Fruit fly (Drosophila melanogaster) whole organism, prepupa: ENCODE data around the gene CG15025.

Experiments used
- Blimp-1 ChIP-seq: fragments of 200-800 bp; sonication (Bioruptor generic); optimal IDR thresholded peaks from 3 replicates; lab custom pipeline; 2017; ENCODE audit warnings: missing biosample characterization, missing genetic modification characterization, mild to moderate bottlenecking, moderate library complexity, missing genetic modification reagents
- CG10669 ChIP-seq: fragments of 200-800 bp; sonication (Bioruptor generic); optimal IDR thresholded peaks from 3 replicates; lab custom pipeline; 2018; ENCODE audit warnings: missing biosample characterization, mild to moderate bottlenecking, missing genetic modification characterization, moderate library complexity
- CG11902 ChIP-seq: fragments of 200-800 bp; sonication (Bioruptor generic); optimal IDR thresholded peaks from 3 replicates; lab custom pipeline; 2016; ENCODE audit warnings: missing biosample characterization, missing genetic modification characterization
- CG1621 ChIP-seq: fragments of 200-800 bp; sonication (Bioruptor generic); optimal IDR thresholded peaks from 3 replicates; lab custom pipeline; 2018; ENCODE audit warnings: missing biosample characterization, mild to moderate bottlenecking, missing genetic modification characterization
- CG16779 ChIP-seq: fragments of 200-800 bp; sonication (Bioruptor generic); optimal IDR thresholded peaks from 3 replicates; lab custom pipeline; 2017; ENCODE audit warnings: missing biosample characterization, mild to moderate bottlenecking, missing genetic modification characterization
- CG3032 ChIP-seq: fragments of 200-800 bp; optimal IDR thresholded peaks from 2 replicates; lab custom pipeline; 2019; ENCODE audit warnings: missing biosample characterization, mild to moderate bottlenecking, missing genetic modification characterization, moderate library complexity
- CG31627 ChIP-seq: fragments of 200-800 bp; sonication (Bioruptor generic); optimal IDR thresholded peaks from 3 replicates; lab custom pipeline; 2016; ENCODE audit warnings: missing biosample characterization, missing genetic modification characterization
- CG32006 ChIP-seq: fragments of 200-800 bp; sonication (Bioruptor generic); optimal IDR thresholded peaks from 3 replicates; lab custom pipeline; 2017; ENCODE audit warnings: missing biosample characterization, mild to moderate bottlenecking, missing genetic modification characterization
- CG34406 ChIP-seq: fragments of 200-800 bp; sonication (Bioruptor generic); optimal IDR thresholded peaks from 3 replicates; lab custom pipeline; 2016; ENCODE audit warnings: missing biosample characterization, missing genetic modification characterization
- CG3919 ChIP-seq: fragments of 200-800 bp; sonication (Bioruptor generic); optimal IDR thresholded peaks from 3 replicates; lab custom pipeline; 2016; ENCODE audit warnings: missing biosample characterization, missing genetic modification characterization
- CG4318 ChIP-seq: fragments of 200-800 bp; sonication (Bioruptor generic); optimal IDR thresholded peaks from 3 replicates; lab custom pipeline; 2017; ENCODE audit warnings: missing biosample characterization, mild to moderate bottlenecking, missing genetic modification characterization
- CG6163 ChIP-seq: fragments of 200-800 bp; sonication (Bioruptor generic); IDR thresholded peaks from 3 replicates; pipeline ENCODE4 v1.3.6; 2022; ENCODE audit warnings: missing biosample characterization, missing genetic modification characterization
- CG6792 ChIP-seq: fragments of 200-800 bp; sonication (Bioruptor generic); optimal IDR thresholded peaks from 3 replicates; lab custom pipeline; 2016; ENCODE audit warnings: missing biosample characterization, missing genetic modification characterization
- CG6808 ChIP-seq: fragments of 200-800 bp; sonication (Bioruptor generic); optimal IDR thresholded peaks from 3 replicates; lab custom pipeline; 2017; ENCODE audit warnings: missing biosample characterization, missing genetic modification characterization, mild to moderate bottlenecking, moderate library complexity, missing genetic modification reagents
- CG8319 ChIP-seq: fragments of 200-800 bp; sonication (Bioruptor generic); optimal IDR thresholded peaks from 3 replicates; lab custom pipeline; 2016; ENCODE audit warnings: missing biosample characterization, missing genetic modification characterization
- CG8632 ChIP-seq: fragments of 200-800 bp; sonication (Bioruptor generic); optimal IDR thresholded peaks from 3 replicates; lab custom pipeline; 2016; ENCODE audit warnings: missing biosample characterization, missing genetic modification characterization
- Eip75B ChIP-seq: fragments of 200-800 bp; sonication (Bioruptor generic); optimal IDR thresholded peaks from 3 replicates; lab custom pipeline; 2016; ENCODE audit warnings: missing biosample characterization, missing genetic modification characterization
- Eip78C ChIP-seq: fragments of 200-800 bp; sonication (Bioruptor generic); peaks from one replicate; lab custom pipeline; 2016; ENCODE audit warnings: missing biosample characterization, missing genetic modification characterization
- Eip93F ChIP-seq: fragments of 200-800 bp; sonication (Bioruptor generic); optimal IDR thresholded peaks from 2 replicates; lab custom pipeline; 2016; ENCODE audit warnings: missing biosample characterization, mild to moderate bottlenecking, missing genetic modification characterization
- Ets21C ChIP-seq: fragments of 200-800 bp; sonication (Bioruptor generic); optimal IDR thresholded peaks from 3 replicates; lab custom pipeline; 2016; ENCODE audit warnings: missing biosample characterization, missing genetic modification characterization
- Hr39 ChIP-seq: fragments of 200-800 bp; sonication (Bioruptor generic); optimal IDR thresholded peaks from 2 replicates; lab custom pipeline; 2016; ENCODE audit warnings: missing biosample characterization, missing genetic modification characterization
- Hr4 ChIP-seq: fragments of 200-800 bp; sonication (Bioruptor generic); optimal IDR thresholded peaks from 3 replicates; lab custom pipeline; 2016; ENCODE audit warnings: missing biosample characterization, missing genetic modification characterization
- Lpt ChIP-seq: fragments of 200-800 bp; sonication (Bioruptor generic); optimal IDR thresholded peaks from 3 replicates; lab custom pipeline; 2016; ENCODE audit warnings: missing biosample characterization, missing genetic modification characterization
- Met ChIP-seq: fragments of 200-800 bp; sonication (Bioruptor generic); optimal IDR thresholded peaks from 3 replicates; lab custom pipeline; 2016; ENCODE audit warnings: missing biosample characterization, missing genetic modification characterization
- OdsH ChIP-seq: fragments of 200-800 bp; sonication (Bioruptor generic); optimal IDR thresholded peaks from 3 replicates; lab custom pipeline; 2016; ENCODE audit warnings: missing biosample characterization, missing genetic modification characterization
- Smox ChIP-seq: fragments of 200-800 bp; sonication (Bioruptor generic); optimal IDR thresholded peaks from 3 replicates; lab custom pipeline; 2016; ENCODE audit warnings: missing biosample characterization, missing genetic modification characterization
- Sox15 ChIP-seq: fragments of 200-800 bp; sonication (Bioruptor generic); optimal IDR thresholded peaks from 3 replicates; lab custom pipeline; 2016; ENCODE audit warnings: missing biosample characterization, missing genetic modification characterization
- acj6 ChIP-seq: fragments of 200-800 bp; sonication (Bioruptor generic); optimal IDR thresholded peaks from 3 replicates; lab custom pipeline; 2016; ENCODE audit warnings: missing biosample characterization, missing genetic modification characterization
- dac ChIP-seq: fragments of 200-800 bp; sonication (Bioruptor generic); optimal IDR thresholded peaks from 2 replicates; lab custom pipeline; 2017; ENCODE audit warnings: missing biosample characterization, mild to moderate bottlenecking, missing genetic modification characterization
- eg ChIP-seq: fragments of 200-800 bp; sonication (Bioruptor generic); IDR thresholded peaks from 3 replicates; pipeline ENCODE4 v1.3.6; 2022; ENCODE audit warnings: missing biosample characterization, missing genetic modification characterization
- fd59A ChIP-seq: fragments of 200-800 bp; sonication (Bioruptor generic); optimal IDR thresholded peaks from 2 replicates; lab custom pipeline; 2017; ENCODE audit warnings: missing biosample characterization, mild to moderate bottlenecking, missing genetic modification characterization, missing genetic modification reagents
- fd85E ChIP-seq: fragments of 200-800 bp; sonication (Bioruptor generic); optimal IDR thresholded peaks from 3 replicates; lab custom pipeline; 2016; ENCODE audit warnings: missing biosample characterization, missing genetic modification characterization
- fkh ChIP-seq: fragments of 200-800 bp; sonication (Bioruptor generic); optimal IDR thresholded peaks from 3 replicates; lab custom pipeline; 2017; ENCODE audit warnings: missing biosample characterization, mild to moderate bottlenecking, missing genetic modification characterization, moderate library complexity
- lz ChIP-seq: fragments of 200-800 bp; sonication (Bioruptor generic); optimal IDR thresholded peaks from 3 replicates; lab custom pipeline; 2016; ENCODE audit warnings: missing biosample characterization, missing genetic modification characterization
- pdm3 ChIP-seq: fragments of 200-800 bp; sonication (Bioruptor generic); optimal IDR thresholded peaks from 3 replicates; lab custom pipeline; 2016; ENCODE audit warnings: missing biosample characterization, missing genetic modification characterization
- salr ChIP-seq, 2 experiments: fragments of 200-800 bp; sonication (Bioruptor generic); optimal IDR thresholded peaks; 3 replicates each; lab custom pipeline; 2016 to 2018; ENCODE audit warnings: missing biosample characterization in 2 of 2, missing genetic modification characterization in 2 of 2, mild to moderate bottlenecking in 1 of 2
- spab ChIP-seq: fragments of 200-800 bp; sonication (Bioruptor generic); optimal IDR thresholded peaks from 2 replicates; lab custom pipeline; 2017; ENCODE audit warnings: missing biosample characterization, mild to moderate bottlenecking, missing genetic modification characterization, missing genetic modification reagents
- ss ChIP-seq, 2 experiments: fragments of 200-800 bp; sonication (Bioruptor generic); optimal IDR thresholded peaks; 2 replicates in 1 of 2; 3 replicates in 1 of 2; lab custom pipeline; 2017 to 2018; ENCODE audit warnings: mild to moderate bottlenecking in 2 of 2, missing biosample characterization in 2 of 2, missing genetic modification characterization in 2 of 2, moderate library complexity in 1 of 2
- topi ChIP-seq: fragments of 200-800 bp; sonication (Bioruptor generic); optimal IDR thresholded peaks from 3 replicates; lab custom pipeline; 2016; ENCODE audit warnings: missing biosample characterization, missing genetic modification characterization
- vri ChIP-seq: fragments of 200-800 bp; sonication (Bioruptor generic); optimal IDR thresholded peaks from 3 replicates; lab custom pipeline; 2016; ENCODE audit warnings: missing biosample characterization, mild to moderate bottlenecking, missing genetic modification characterization

CG15025 gene

dm6 chr3R:19490996-19491395 is at the start of gene CG15025:
TSS of gene CG15025 (minus strand) at chr3R:19491115.
- TF ChIP-seq Eip78C (GFP tag; lab: Kevin White, UChicago) = no peak
- peak; percentile 58 for TF ChIP-seq Hr39 (GFP tag; lab: Kevin White, UChicago)
- TF ChIP-seq CG6792 = no peak
- no peak for TF ChIP-seq pdm3
- TF ChIP-seq CG6808 (GFP tag; lab: Kevin White, UChicago) = no peak
- peak; percentile 4 for TF ChIP-seq dac
- peak; percentile 24 for TF ChIP-seq OdsH
- TF ChIP-seq ss (GFP tag; optimal IDR thresholded peaks at IDR 0.05; lab: Kevin White, UChicago) = no peak
- no peak for TF ChIP-seq CG6163 (GFP tag; lab: Robert Waterston, UW)
- peak; percentile 2 for TF ChIP-seq Hr4
- peak; percentile 30 for TF ChIP-seq CG32006 (GFP tag; lab: Kevin White, UChicago)
- TF ChIP-seq CG11902 (GFP tag; lab: Kevin White, UChicago) = no peak
- peak; percentile 34 for TF ChIP-seq lz (GFP tag; lab: Kevin White, UChicago)

DNA sequence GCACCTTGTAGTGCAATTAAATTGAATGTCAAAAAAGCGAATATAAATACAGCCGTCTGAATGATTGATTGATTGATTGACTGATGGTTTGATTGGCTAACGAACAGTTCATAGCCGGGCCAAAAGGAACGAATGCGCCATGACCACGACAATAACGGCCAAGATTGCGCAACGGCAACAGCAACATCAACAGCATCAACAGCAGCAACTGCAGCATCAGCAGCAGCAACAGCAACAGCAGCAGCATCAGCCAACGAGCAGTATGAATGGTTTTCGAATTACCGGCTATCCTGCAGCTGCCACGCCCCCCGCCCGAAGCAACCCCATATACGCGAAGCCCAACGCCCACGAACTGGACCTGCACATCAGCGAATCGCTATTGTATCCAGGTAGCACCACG is 33.6 kb upstream of the CG15025 start:
- no peak for TF ChIP-seq Met
- no peak for TF ChIP-seq eg (GFP tag; lab: Robert Waterston, UW)
- TF ChIP-seq CG3919 (GFP tag; lab: Kevin White, UChicago) = no peak
- TF ChIP-seq CG1621 (tag; lab: Kevin White, UChicago) = no peak
- no peak for TF ChIP-seq CG31627 (GFP tag; lab: Kevin White, UChicago)
- TF ChIP-seq fd85E (GFP tag; lab: Kevin White, UChicago) = no peak
- no peak for TF ChIP-seq CG10669 (GFP tag; lab: Kevin White, UChicago)
- no peak for TF ChIP-seq CG16779 (tag; lab: Kevin White, UChicago)
- no peak for TF ChIP-seq topi (GFP tag; lab: Kevin White, UChicago)
- no peak for TF ChIP-seq spab
- TF ChIP-seq Eip93F (GFP tag; lab: Kevin White, UChicago) = no peak
- no peak for TF ChIP-seq Sox15
- no peak for TF ChIP-seq CG3032 (tag; lab: Kevin White, UChicago)
- no peak for TF ChIP-seq Lpt
- TF ChIP-seq Ets21C = no peak
- TF ChIP-seq Blimp-1 (GFP tag; lab: Kevin White, UChicago) = no peak
- no peak for TF ChIP-seq fkh (GFP tag; lab: Kevin White, UChicago)
- no peak for TF ChIP-seq Smox (GFP tag; lab: Kevin White, UChicago)
- TF ChIP-seq lz (GFP tag; lab: Kevin White, UChicago) = no peak
- no peak for TF ChIP-seq acj6 (GFP tag; lab: Kevin White, UChicago)

- no peak for TF ChIP-seq vri (GFP tag; lab: Kevin White, UChicago)
- TF ChIP-seq CG16779 (tag; lab: Kevin White, UChicago) = no peak
- TF ChIP-seq fkh (GFP tag; lab: Kevin White, UChicago) = no peak
- TF ChIP-seq CG6808 (GFP tag; lab: Kevin White, UChicago) = no peak
- TF ChIP-seq Eip75B (GFP tag; lab: Kevin White, UChicago) = no peak
- no peak for TF ChIP-seq CG34406 (GFP tag; lab: Kevin White, UChicago)
- no peak for TF ChIP-seq salr (GFP tag; optimal IDR thresholded peaks at IDR 0.05; lab: Kevin White, UChicago)
- TF ChIP-seq pdm3 = no peak
- no peak for TF ChIP-seq CG8632 (GFP tag; lab: Kevin White, UChicago)
- TF ChIP-seq CG8319 = no peak
- no peak for TF ChIP-seq Eip93F (GFP tag; lab: Kevin White, UChicago)
- no peak for TF ChIP-seq fd59A (GFP tag; lab: Kevin White, UChicago)
- TF ChIP-seq CG4318 = no peak
- TF ChIP-seq, all 60 proteins: peak for 0
These were observed 19.6 kb upstream of the CG15025 start for dm6 chr3R:19510338-19511130.
